Worm (Caenorhabditis elegans): ENCODE measurements around the gene folt-1.

DNA sequence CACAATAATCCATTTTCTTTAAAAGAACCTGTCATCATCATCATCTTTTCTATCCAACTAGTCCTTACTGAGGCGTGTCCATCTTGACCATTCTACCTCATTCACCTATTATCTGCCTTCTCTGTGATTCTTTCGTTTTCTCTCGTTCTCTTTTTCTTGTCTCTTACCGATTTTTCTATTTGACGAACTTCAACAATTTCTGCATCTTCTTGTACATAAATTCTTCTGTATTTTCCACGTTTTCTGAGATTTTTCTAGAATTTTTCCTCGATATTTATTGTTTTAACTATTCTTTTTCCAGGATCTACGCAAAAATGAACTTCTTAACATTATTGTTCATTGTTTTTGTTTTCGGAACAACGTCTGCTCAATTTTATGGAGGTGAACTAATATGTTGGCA lies 41.6 kb downstream of the folt-1 start, which contains the start of gene cnc-10:
- TF ChIP-seq lin-39 (tag; optimal IDR thresholded peaks at IDR 0.05) (no peak), ztf-4 (tag; optimal IDR thresholded peaks at IDR 0.05) (no peak), elt-1 (tag; optimal IDR thresholded peaks at IDR 0.05) (no peak), sea-2 (GFP tag; optimal IDR thresholded peaks at IDR 0.05) (no peak), nhr-25 (tag; optimal IDR thresholded peaks at IDR 0.05) (no peak), aly-2 (tag; optimal IDR thresholded peaks at IDR 0.05) (no peak), zag-1 (tag; optimal IDR thresholded peaks at IDR 0.05) (no peak), unc-62 (GFP tag; optimal IDR thresholded peaks at IDR 0.05) (no peak), ceh-28 (tag; optimal IDR thresholded peaks at IDR 0.05) (no peak), elt-3 (tag; optimal IDR thresholded peaks at IDR 0.05) (no peak), ama-1 (optimal IDR thresholded peaks at IDR 0.05) (no peak), nhr-77 (tag; optimal IDR thresholded peaks at IDR 0.05) (no peak), egl-27 (tag; optimal IDR thresholded peaks at IDR 0.05) (no peak)
